Worm (Caenorhabditis elegans): ENCODE results near the gene ZK1290.14.

Gene ZK1290.14

ce11 chrII:7545364-7545763 lies 10.0 kb downstream of the ZK1290.14 start (continued):
- TF ChIP-seq unc-62 (GFP tag; optimal IDR thresholded peaks at IDR 0.05), result no peak
- no peak for TF ChIP-seq nhr-11 (tag; optimal IDR thresholded peaks at IDR 0.05)
- no peak for TF ChIP-seq zag-1 (tag; optimal IDR thresholded peaks at IDR 0.05)
- TF ChIP-seq nhr-67 (tag; optimal IDR thresholded peaks at IDR 0.05), result no peak
- TF ChIP-seq skn-1 (tag; optimal IDR thresholded peaks at IDR 0.05), result no peak
- no peak for TF ChIP-seq nhr-12 (tag; optimal IDR thresholded peaks at IDR 0.05)
- TF ChIP-seq ceh-82 (tag; optimal IDR thresholded peaks at IDR 0.05), result no peak
- TF ChIP-seq nhr-237 (tag; optimal IDR thresholded peaks at IDR 0.05), result no peak
- no peak for TF ChIP-seq nhr-28 (tag; optimal IDR thresholded peaks at IDR 0.05)
- TF ChIP-seq hmg-11 (tag; optimal IDR thresholded peaks at IDR 0.05), result no peak

- no peak for TF ChIP-seq fos-1 (tag; optimal IDR thresholded peaks at IDR 0.05)
- peak; percentile 32 for TF ChIP-seq ama-1 (optimal IDR thresholded peaks at IDR 0.05)
- no peak for TF ChIP-seq mml-1 (tag; optimal IDR thresholded peaks at IDR 0.05)
- peak; percentile 51 for TF ChIP-seq nhr-43 (tag; optimal IDR thresholded peaks at IDR 0.05; ENCODE audit: poor library complexity, severe bottlenecking)
Observed at ce11 chrII:7544782-7545181, 10.6 kb downstream of the ZK1290.14 start.

ce11 chrII:7543808-7544207 lies 11.6 kb downstream of the ZK1290.14 start, which contains the start of gene rol-8:
Gene rol-8 (plus strand): TSS chrII:7544108.
- TF ChIP-seq pqm-1 (tag; optimal IDR thresholded peaks at IDR 0.05) (no peak), egl-5 (tag; optimal IDR thresholded peaks at IDR 0.05) (no peak)

- TF ChIP-seq nhr-23 (tag; optimal IDR thresholded peaks at IDR 0.05), result peak; percentile 61
- TF ChIP-seq nhr-12 (tag; optimal IDR thresholded peaks at IDR 0.05), result no peak
Observed at ce11 chrII:7542952-7543351, 12.4 kb downstream of the ZK1290.14 start.

- TF ChIP-seq elt-3 (tag; optimal IDR thresholded peaks at IDR 0.05) (no peak), lin-39 (tag; optimal IDR thresholded peaks at IDR 0.05) (peak; percentile 64), snpc-4 (tag; optimal IDR thresholded peaks at IDR 0.05) (peak; percentile 66), daf-12 (tag; optimal IDR thresholded peaks at IDR 0.05) (no peak), nfya-1 (tag; optimal IDR thresholded peaks at IDR 0.05; ENCODE audit: insufficient read depth) (peak; percentile 79), nhr-12 (tag; optimal IDR thresholded peaks at IDR 0.05) (no peak), nhr-25 (tag; optimal IDR thresholded peaks at IDR 0.05) (peak; percentile 22), nhr-11 (tag; optimal IDR thresholded peaks at IDR 0.05) (no peak), lin-15B (tag; optimal IDR thresholded peaks at IDR 0.05) (peak; percentile 68), pha-4 (tag; optimal IDR thresholded peaks at IDR 0.05) (peak; percentile 81), nhr-23 (tag; optimal IDR thresholded peaks at IDR 0.05) (peak; percentile 13)
Observed at ce11 chrII:7537603-7538230, 17.7 kb downstream of the ZK1290.14 start, which contains the start of gene nfi-1. Gene nfi-1 (plus strand): TSS chrII:7538180.

- TF ChIP-seq elt-2 (tag; optimal IDR thresholded peaks at IDR 0.05) (peak; percentile 56), ceh-16 (tag; optimal IDR thresholded peaks at IDR 0.05) (no peak), pqm-1 (tag; optimal IDR thresholded peaks at IDR 0.05) (peak; percentile 7)
Observed at ce11 chrII:7534934-7535333, 20.5 kb downstream of the ZK1290.14 start, which contains the start of gene ZK1290.13. Gene ZK1290.13 (plus strand): TSS chrII:7535006.

- TF ChIP-seq nhr-23 (tag; optimal IDR thresholded peaks at IDR 0.05) (peak; percentile 86), fkh-2 (tag; optimal IDR thresholded peaks at IDR 0.05) (no peak), ztf-4 (tag; optimal IDR thresholded peaks at IDR 0.05) (no peak), lsy-12 (tag; optimal IDR thresholded peaks at IDR 0.05) (no peak), elt-1 (tag; optimal IDR thresholded peaks at IDR 0.05) (peak; percentile 6), ceh-28 (tag; optimal IDR thresholded peaks at IDR 0.05) (no peak), nhr-25 (tag; optimal IDR thresholded peaks at IDR 0.05) (peak; percentile 10)
Observed at ce11 chrII:7534369-7534768, 21.0 kb downstream of the ZK1290.14 start, which contains the start of gene wrt-10. Gene wrt-10 (minus strand): TSS chrII:7534563.

All from whole organism, L3 larva.